Worm (Caenorhabditis elegans) whole organism, midembryonic: Measurements from ENCODE around the gene R09H10.7.

Experiments used
- T22C8.4 ChIP-seq: fragments of 200-800 bp; sonication (Bioruptor generic); IDR thresholded peaks from 2 replicates; pipeline ENCODE4 v1.3.6; 2022; ENCODE audit warnings: missing genetic modification characterization, missing compliant biosample characterization
- cog-1 ChIP-seq: sonication (generic microtip); optimal IDR thresholded peaks from 2 replicates; lab custom pipeline; 2016; ENCODE audit warnings: missing genetic modification characterization, missing compliant biosample characterization
- flt-1 ChIP-seq: fragments of 200-800 bp; sonication (Bioruptor generic); IDR thresholded peaks from 2 replicates; pipeline ENCODE4 v1.3.6; 2022; ENCODE audit warnings: missing genetic modification characterization, missing compliant biosample characterization
- klf-2 ChIP-seq: fragments of 200-800 bp; sonication (Bioruptor generic); conservative IDR thresholded peaks from 2 replicates; pipeline ENCODE4 v1.3.6; 2022; ENCODE audit warnings: missing genetic modification reagents, missing genetic modification characterization, missing compliant biosample characterization
- med-1 ChIP-seq: sonication (generic microtip); optimal IDR thresholded peaks from 2 replicates; lab custom pipeline; 2017; ENCODE audit warnings: missing genetic modification characterization, mild to moderate bottlenecking, missing compliant biosample characterization, antibody characterized with exemption, missing genetic modification reagents; ENCODE audit not compliant: insufficient read depth
- ref-1 ChIP-seq: fragments of 200-800 bp; sonication (Bioruptor generic); conservative IDR thresholded peaks from 2 replicates; pipeline ENCODE4 v1.3.6; 2022; ENCODE audit warnings: missing genetic modification reagents, missing genetic modification characterization, missing compliant biosample characterization
- tab-1 ChIP-seq: fragments of 200-800 bp; sonication (Bioruptor generic); IDR thresholded peaks from 2 replicates; pipeline ENCODE4 v1.3.6; 2022; ENCODE audit warnings: missing genetic modification characterization, missing compliant biosample characterization
- ztf-23 ChIP-seq: fragments of 200-800 bp; sonication (Bioruptor generic); IDR thresholded peaks from 2 replicates; pipeline ENCODE4 v1.3.6; 2022; ENCODE audit warnings: missing genetic modification reagents, missing genetic modification characterization, missing compliant biosample characterization
- ztf-29 ChIP-seq: fragments of 200-800 bp; sonication (Bioruptor generic); IDR thresholded peaks from 2 replicates; pipeline ENCODE4 v1.3.6; 2022; ENCODE audit warnings: missing genetic modification reagents, missing genetic modification characterization, missing compliant biosample characterization

The R09H10.7 gene

ce11 chrIV:10661072-10661471 is 40.2 kb downstream of the R09H10.7 start:
- TF ChIP-seq ztf-23 (GFP tag; lab: Robert Waterston, UW), result no peak
- no peak for TF ChIP-seq flt-1 (GFP tag; lab: Robert Waterston, UW)
- TF ChIP-seq klf-2, result no peak
- TF ChIP-seq ztf-29 (GFP tag; lab: Robert Waterston, UW), result no peak
- no peak for TF ChIP-seq cog-1 (tag; lab: Kevin White, UChicago)
- no peak for TF ChIP-seq ref-1 (GFP tag; lab: Robert Waterston, UW)
- TF ChIP-seq T22C8.4 (GFP tag; lab: Robert Waterston, UW), result no peak

- TF ChIP-seq flt-1 (GFP tag; lab: Robert Waterston, UW), result no peak
- TF ChIP-seq med-1 (GFP tag; lab: Kevin White, UChicago), result no peak
- TF ChIP-seq cog-1 (tag; lab: Kevin White, UChicago), result no peak
- TF ChIP-seq ref-1 (GFP tag; lab: Robert Waterston, UW), result no peak
- TF ChIP-seq ztf-29 (GFP tag; lab: Robert Waterston, UW), result no peak
- no peak for TF ChIP-seq ztf-23 (GFP tag; lab: Robert Waterston, UW)
- no peak for TF ChIP-seq klf-2
- no peak for TF ChIP-seq T22C8.4 (GFP tag; lab: Robert Waterston, UW)
- no peak for TF ChIP-seq tab-1 (GFP tag; lab: Robert Waterston, UW)
Observed at ce11 chrIV:10661760-10662159, 40.8 kb downstream of the R09H10.7 start, which contains the start of gene fmo-1. Gene fmo-1, plus strand, starts transcription at chrIV:10661857.

- no peak for TF ChIP-seq T22C8.4 (GFP tag; lab: Robert Waterston, UW)
- no peak for TF ChIP-seq ztf-23 (GFP tag; lab: Robert Waterston, UW)
- TF ChIP-seq cog-1 (tag; lab: Kevin White, UChicago), result no peak
- TF ChIP-seq ref-1 (GFP tag; lab: Robert Waterston, UW), result no peak
Observed at ce11 chrIV:10664134-10664533, 43.2 kb downstream of the R09H10.7 start, which contains the start of gene K08C7.7. Gene K08C7.7, plus strand, starts transcription at chrIV:10664434.

- TF ChIP-seq flt-1 (GFP tag; lab: Robert Waterston, UW), result no peak
- TF ChIP-seq klf-2, result no peak
- no peak for TF ChIP-seq cog-1 (tag; lab: Kevin White, UChicago)
- no peak for TF ChIP-seq tab-1 (GFP tag; lab: Robert Waterston, UW)
- no peak for TF ChIP-seq T22C8.4 (GFP tag; lab: Robert Waterston, UW)
- TF ChIP-seq ztf-29 (GFP tag; lab: Robert Waterston, UW), result no peak
- no peak for TF ChIP-seq ztf-23 (GFP tag; lab: Robert Waterston, UW)
- TF ChIP-seq med-1 (GFP tag; lab: Kevin White, UChicago), result no peak
- TF ChIP-seq ref-1 (GFP tag; lab: Robert Waterston, UW), result no peak
Observed at ce11 chrIV:10666523-10666922, 45.6 kb downstream of the R09H10.7 start, which contains the start of gene epi-1. Gene epi-1, plus strand, starts transcription at chrIV:10666823.

- TF ChIP-seq klf-2, result no peak
Observed at ce11 chrIV:10668561-10668960, 47.6 kb downstream of the R09H10.7 start.
